Fruit fly (Drosophila melanogaster) whole organism, embryonic: Measurements from ENCODE around the gene wls.
A peak's percentile ranks its signal among the peaks of the same experiment; 100 is the strongest.

ENCODE experiments used
- CG10321 ChIP-seq: fragments of 200-800 bp; sonication (Bioruptor generic); IDR thresholded peaks from 2 replicates; pipeline ENCODE4 v1.3.6; 2022; ENCODE audit warnings: missing biosample characterization, missing genetic modification characterization
- CG10431 ChIP-seq: fragments of 200-800 bp; sonication (Bioruptor generic); optimal IDR thresholded peaks from 3 replicates; lab custom pipeline; 2018; ENCODE audit warnings: missing biosample characterization, mild to moderate bottlenecking, missing genetic modification characterization
- CG12236 ChIP-seq: fragments of 200-800 bp; sonication (Bioruptor generic); optimal IDR thresholded peaks from 2 replicates; lab custom pipeline; 2016; ENCODE audit warnings: missing biosample characterization, missing genetic modification characterization
- CG12391 ChIP-seq: fragments of 200-800 bp; sonication (Bioruptor generic); optimal IDR thresholded peaks from 3 replicates; lab custom pipeline; 2018; ENCODE audit warnings: missing biosample characterization, mild to moderate bottlenecking, missing genetic modification characterization, moderate library complexity
- CG12744 ChIP-seq: fragments of 200-800 bp; sonication (Bioruptor generic); optimal IDR thresholded peaks from 2 replicates; lab custom pipeline; 2016; ENCODE audit warnings: missing biosample characterization, missing genetic modification characterization
- CG14710 ChIP-seq: fragments of 200-800 bp; sonication (Bioruptor generic); optimal IDR thresholded peaks from 3 replicates; lab custom pipeline; 2019; ENCODE audit warnings: missing biosample characterization, mild to moderate bottlenecking, missing genetic modification characterization, moderate library complexity
- CG14860 ChIP-seq: fragments of 200-800 bp; sonication (Bioruptor generic); IDR thresholded peaks from 3 replicates; pipeline ENCODE4 v1.3.6; 2022; ENCODE audit warnings: missing biosample characterization, missing genetic modification characterization; ENCODE audit not compliant: partially characterized antibody
- CG17568 ChIP-seq: fragments of 200-800 bp; sonication (Bioruptor generic); optimal IDR thresholded peaks from 2 replicates; lab custom pipeline; 2018; ENCODE audit warnings: missing biosample characterization, mild to moderate bottlenecking, missing genetic modification characterization, moderate library complexity
- CG18599 ChIP-seq: fragments of 200-800 bp; sonication (Bioruptor generic); optimal IDR thresholded peaks from 3 replicates; lab custom pipeline; 2017; ENCODE audit warnings: missing biosample characterization, missing genetic modification characterization, mild to moderate bottlenecking, moderate library complexity, missing genetic modification reagents
- CG30431 ChIP-seq: fragments of 200-800 bp; sonication (Bioruptor generic); optimal IDR thresholded peaks from 2 replicates; lab custom pipeline; 2017; ENCODE audit warnings: missing biosample characterization, missing genetic modification characterization
- CG34224 ChIP-seq: fragments of 200-800 bp; sonication (Bioruptor generic); IDR thresholded peaks from 3 replicates; pipeline ENCODE4 v1.3.6; 2022; ENCODE audit warnings: missing biosample characterization, missing genetic modification characterization; ENCODE audit not compliant: partially characterized antibody
- CG4707 ChIP-seq: fragments of 200-800 bp; sonication (Bioruptor generic); optimal IDR thresholded peaks from 2 replicates; lab custom pipeline; 2018; ENCODE audit warnings: missing biosample characterization, mild to moderate bottlenecking, missing genetic modification characterization, moderate library complexity
- CG5245 ChIP-seq: fragments of 200-800 bp; sonication (Bioruptor generic); optimal IDR thresholded peaks from 3 replicates; lab custom pipeline; 2016; ENCODE audit warnings: missing biosample characterization, missing genetic modification characterization
- CG6175 ChIP-seq: fragments of 200-800 bp; sonication (Bioruptor generic); IDR thresholded peaks from 3 replicates; pipeline ENCODE4 v1.3.6; 2022; ENCODE audit warnings: missing biosample characterization, missing genetic modification characterization
- CG6689 ChIP-seq: fragments of 200-800 bp; sonication (Bioruptor generic); IDR thresholded peaks from 2 replicates; pipeline ENCODE4 v1.3.6; 2022; ENCODE audit warnings: missing biosample characterization, missing genetic modification characterization
- CG7271 ChIP-seq: fragments of 200-800 bp; sonication (Bioruptor generic); optimal IDR thresholded peaks from 2 replicates; lab custom pipeline; 2018; ENCODE audit warnings: missing biosample characterization, mild to moderate bottlenecking, missing genetic modification characterization, moderate library complexity
- CG8290 ChIP-seq, 3 experiments: fragments of 200-800 bp; sonication (Bioruptor generic); optimal IDR thresholded peaks; 2 replicates each; lab custom pipeline; 2016 to 2019; ENCODE audit warnings: missing biosample characterization in 3 of 3, missing genetic modification characterization in 3 of 3, mild to moderate bottlenecking in 2 of 3, moderate library complexity in 1 of 3
- CG9932 ChIP-seq: fragments of 200-800 bp; sonication (Bioruptor generic); IDR thresholded peaks from 2 replicates; pipeline ENCODE4 v1.3.6; 2022; ENCODE audit warnings: missing biosample characterization, missing genetic modification characterization
- Dip2 ChIP-seq: fragments of 200-800 bp; sonication (Bioruptor generic); IDR thresholded peaks from 2 replicates; pipeline ENCODE4 v1.3.6; 2022; ENCODE audit warnings: missing biosample characterization, missing genetic modification characterization
- Fer1 ChIP-seq: fragments of 200-800 bp; sonication (Bioruptor generic); optimal IDR thresholded peaks from 2 replicates; lab custom pipeline; 2017; ENCODE audit warnings: missing biosample characterization, mild to moderate bottlenecking, missing genetic modification characterization
- Hmx ChIP-seq: fragments of 200-800 bp; sonication (Bioruptor generic); optimal IDR thresholded peaks from 2 replicates; lab custom pipeline; 2016; ENCODE audit warnings: missing biosample characterization, missing genetic modification characterization
- Hr78 ChIP-seq, 2 experiments: fragments of 200-800 bp in 1 of 2; fragments of >200 bp in 1 of 2; sonication (Bioruptor generic) in 1 of 2; optimal IDR thresholded peaks; 2 replicates each; lab custom pipeline; 2017 to 2019; ENCODE audit warnings: missing biosample characterization in 2 of 2, missing genetic modification characterization in 2 of 2, mild to moderate bottlenecking in 1 of 2, moderate library complexity in 1 of 2
- Jarid2 ChIP-seq: fragments of 200-800 bp; sonication (Bioruptor generic); optimal IDR thresholded peaks from 3 replicates; lab custom pipeline; 2017; ENCODE audit warnings: mild to moderate bottlenecking, missing biosample characterization, missing genetic modification reagents, missing genetic modification characterization
- Kr ChIP-seq: fragments of 200-800 bp; sonication (Bioruptor generic); optimal IDR thresholded peaks from 2 replicates; lab custom pipeline; 2017; ENCODE audit warnings: missing biosample characterization, mild to moderate bottlenecking, missing genetic modification characterization
- Myb ChIP-seq: fragments of 200-800 bp; sonication (Bioruptor generic); optimal IDR thresholded peaks from 2 replicates; lab custom pipeline; 2016; ENCODE audit warnings: missing biosample characterization, missing genetic modification characterization
- NC2α ChIP-seq: fragments of 200-800 bp; sonication (Bioruptor generic); optimal IDR thresholded peaks from 2 replicates; lab custom pipeline; 2016; ENCODE audit warnings: missing biosample characterization, missing genetic modification characterization
- NC2β ChIP-seq: fragments of 200-800 bp; sonication (Bioruptor generic); optimal IDR thresholded peaks from 2 replicates; lab custom pipeline; 2016; ENCODE audit warnings: missing biosample characterization, missing genetic modification characterization
- NfI ChIP-seq: fragments of 200-800 bp; sonication (Bioruptor generic); optimal IDR thresholded peaks from 3 replicates; lab custom pipeline; 2018; ENCODE audit warnings: missing biosample characterization, mild to moderate bottlenecking, missing genetic modification characterization, moderate library complexity
- Pdp1 ChIP-seq, 2 experiments: fragments of 200-800 bp; sonication (Bioruptor generic); optimal IDR thresholded peaks; 3 replicates each; lab custom pipeline; 2016; ENCODE audit warnings: missing biosample characterization in 2 of 2, missing genetic modification characterization in 2 of 2, mild to moderate bottlenecking in 1 of 2, moderate library complexity in 1 of 2
- Ravus ChIP-seq: fragments of 200-800 bp; sonication (Bioruptor generic); IDR thresholded peaks from 2 replicates; pipeline ENCODE4 v1.3.6; 2022; ENCODE audit warnings: missing biosample characterization, missing genetic modification characterization
- Scr ChIP-seq: fragments of 200-800 bp; sonication (Bioruptor generic); IDR thresholded peaks from 2 replicates; pipeline ENCODE4 v1.3.6; 2022; ENCODE audit warnings: missing biosample characterization, missing genetic modification characterization; ENCODE audit not compliant: partially characterized antibody
- Sin3A ChIP-seq: fragments of >200 bp; optimal IDR thresholded peaks from 2 replicates; lab custom pipeline; 2018
- Ssrp ChIP-seq: fragments of 200-800 bp; sonication (Bioruptor generic); optimal IDR thresholded peaks from 2 replicates; lab custom pipeline; 2018; ENCODE audit warnings: missing biosample characterization, mild to moderate bottlenecking, missing genetic modification characterization, moderate library complexity
- al ChIP-seq: fragments of 200-800 bp; sonication (Bioruptor generic); IDR thresholded peaks from 2 replicates; pipeline ENCODE4 v1.3.6; 2022; ENCODE audit warnings: missing biosample characterization, missing genetic modification characterization
- ap ChIP-seq: fragments of 200-800 bp; sonication (Bioruptor generic); IDR thresholded peaks from 2 replicates; pipeline ENCODE4 v1.3.6; 2022; ENCODE audit warnings: missing biosample characterization, missing genetic modification characterization
- croc ChIP-seq: fragments of 200-800 bp; sonication (Bioruptor generic); conservative IDR thresholded peaks from 3 replicates; pipeline ENCODE4 v1.3.6; 2022; ENCODE audit warnings: missing biosample characterization, missing genetic modification characterization
- danr ChIP-seq: fragments of 200-800 bp; sonication (Bioruptor generic); IDR thresholded peaks from 2 replicates; pipeline ENCODE4 v1.3.6; 2022; ENCODE audit warnings: missing biosample characterization, missing genetic modification characterization
- fd3F ChIP-seq: fragments of 200-800 bp; sonication (Bioruptor generic); optimal IDR thresholded peaks from 2 replicates; lab custom pipeline; 2018; ENCODE audit warnings: missing biosample characterization, mild to moderate bottlenecking, missing genetic modification characterization, moderate library complexity
- gem ChIP-seq: fragments of 200-800 bp; sonication (Bioruptor generic); optimal IDR thresholded peaks from 2 replicates; lab custom pipeline; 2019; ENCODE audit warnings: missing biosample characterization, mild to moderate bottlenecking, missing genetic modification characterization, moderate library complexity
- gt ChIP-seq: fragments of 200-800 bp; sonication (Bioruptor generic); IDR thresholded peaks from 2 replicates; pipeline ENCODE4 v1.3.6; 2022; ENCODE audit warnings: missing biosample characterization, missing genetic modification characterization
- hb ChIP-seq: fragments of 200-800 bp; sonication (Bioruptor generic); IDR thresholded peaks from 3 replicates; pipeline ENCODE4 v1.3.6; 2022; ENCODE audit warnings: missing biosample characterization, missing genetic modification characterization; ENCODE audit not compliant: partially characterized antibody
- lab ChIP-seq: fragments of 200-800 bp; sonication (Bioruptor generic); optimal IDR thresholded peaks from 3 replicates; lab custom pipeline; 2017; ENCODE audit warnings: missing biosample characterization, missing genetic modification characterization, mild to moderate bottlenecking, moderate library complexity, missing genetic modification reagents
- mirr ChIP-seq: fragments of 200-800 bp; sonication (Bioruptor generic); optimal IDR thresholded peaks from 3 replicates; lab custom pipeline; 2018; ENCODE audit warnings: missing biosample characterization, mild to moderate bottlenecking, missing genetic modification characterization
- otp ChIP-seq: fragments of 200-800 bp; sonication (Bioruptor generic); IDR thresholded peaks from 3 replicates; pipeline ENCODE4, ENCODE4 v1.3.6; 2022; ENCODE audit warnings: missing biosample characterization, missing genetic modification characterization
- row ChIP-seq: fragments of 200-800 bp; sonication (Bioruptor generic); IDR thresholded peaks from 3 replicates; pipeline ENCODE4 v1.3.6; 2022; ENCODE audit warnings: missing biosample characterization, missing genetic modification characterization
- run ChIP-seq: fragments of 200-800 bp; sonication (Bioruptor generic); optimal IDR thresholded peaks from 3 replicates; lab custom pipeline; 2018; ENCODE audit warnings: missing biosample characterization, mild to moderate bottlenecking, missing genetic modification characterization
- sc ChIP-seq, 3 experiments: fragments of >200 bp in 2 of 3; fragments of 200-800 bp in 1 of 3; sonication (Bioruptor generic) in 1 of 3; optimal IDR thresholded peaks; 2 replicates in 2 of 3; 3 replicates in 1 of 3; lab custom pipeline; 2017; ENCODE audit warnings: mild to moderate bottlenecking in 1 of 3, missing biosample characterization in 1 of 3, missing genetic modification characterization in 1 of 3, missing genetic modification reagents in 1 of 3
- sens ChIP-seq: fragments of 200-800 bp; sonication (Bioruptor generic); peaks from one replicate; lab custom pipeline; 2016; ENCODE audit warnings: missing biosample characterization, missing genetic modification characterization
- tio ChIP-seq: fragments of 200-800 bp; sonication (Bioruptor generic); optimal IDR thresholded peaks from 2 replicates; lab custom pipeline; 2017; ENCODE audit warnings: missing biosample characterization, missing genetic modification characterization, inconsistent platforms
- zfh1 ChIP-seq: fragments of 200-800 bp; sonication (Bioruptor generic); IDR thresholded peaks from 3 replicates; pipeline ENCODE4 v1.3.6; 2022; ENCODE audit warnings: missing biosample characterization, missing genetic modification characterization

wls gene

dm6 chr3L:11123088-11123487, 46.3 kb downstream of the wls start, which contains the start of the genes Ufd1 and NaPi-III (continued):
- TF ChIP-seq CG12744 (no peak), otp (GFP tag; lab: Robert Waterston, UW) (no peak), Sin3A (lab: Kevin White, UChicago) (peak; percentile 79), CG6689 (GFP tag; lab: Robert Waterston, UW) (no peak), CG12391 (tag; lab: Kevin White, UChicago) (peak; percentile 57), Pdp1 (GFP tag; optimal IDR thresholded peaks at IDR 0.05; lab: Kevin White, UChicago) (peak in 1 of 2 experiments; percentile 74), CG10321 (GFP tag; lab: Robert Waterston, UW) (no peak), CG14710 (tag; lab: Kevin White, UChicago) (peak; percentile 67), CG34224 (GFP tag; lab: Robert Waterston, UW) (peak; percentile 72), CG18599 (GFP tag; lab: Kevin White, UChicago) (no peak), Fer1 (GFP tag; lab: Kevin White, UChicago) (peak; percentile 15), CG10431 (GFP tag; lab: Kevin White, UChicago) (peak; percentile 13), gem (tag; lab: Kevin White, UChicago) (peak; percentile 6), croc (GFP tag; lab: Robert Waterston, UW) (no peak), NfI (GFP tag; lab: Kevin White, UChicago) (peak; percentile 14), gt (no peak), zfh1 (peak; percentile 40; the same call in 2 of the 3 replicates), hb (GFP tag; lab: Robert Waterston, UW) (peak; percentile 77; the same call in 2 of the 3 replicates), CG12236 (GFP tag; lab: Kevin White, UChicago) (no peak), al (0 out of 2 replicates have a peak, but pooled peaks have one; percentile 19), Hr78 (GFP tag; optimal IDR thresholded peaks at IDR 0.05; lab: Kevin White, UChicago) (no peak), row (GFP tag; lab: Robert Waterston, UW) (peak; percentile 45; the same call in 2 of the 3 replicates), CG4707 (no peak), fd3F (no peak), CG9932 (GFP tag; lab: Robert Waterston, UW) (peak; percentile 71), Kr (GFP tag; lab: Kevin White, UChicago) (no peak), Scr (peak; percentile 81), mirr (GFP tag; lab: Kevin White, UChicago) (no peak), CG14860 (GFP tag; lab: Robert Waterston, UW) (peak; percentile 64), ap (GFP tag; lab: Robert Waterston, UW) (no peak), tio (GFP tag; lab: Kevin White, UChicago) (no peak), sc (optimal IDR thresholded peaks at IDR 0.05; lab: Kevin White, UChicago) (no peak), sc (GFP tag; optimal IDR thresholded peaks at IDR 0.05; lab: Kevin White, UChicago) (no peak), Myb (GFP tag; lab: Kevin White, UChicago) (peak; percentile 81), danr (GFP tag; lab: Robert Waterston, UW) (no peak), lab (GFP tag; lab: Kevin White, UChicago) (peak; percentile 30), CG8290 (GFP tag; optimal IDR thresholded peaks at IDR 0.05; lab: Kevin White, UChicago) (peak; percentile 26), CG8290 (tag; optimal IDR thresholded peaks at IDR 0.05; lab: Kevin White, UChicago) (peak in 1 of 2 experiments; percentile 90), CG30431 (no peak), Ravus (GFP tag; lab: Robert Waterston, UW) (no peak), sens (GFP tag; lab: Kevin White, UChicago) (peak; percentile 85), CG5245 (GFP tag; lab: Kevin White, UChicago) (peak; percentile 17), Ssrp (no peak), Dip2 (peak; percentile 86), NC2α (GFP tag; lab: Kevin White, UChicago) (no peak), CG6175 (peak; percentile 100), Hmx (GFP tag; lab: Kevin White, UChicago) (no peak), CG17568 (GFP tag; lab: Kevin White, UChicago) (no peak), CG7271 (no peak), run (tag; lab: Kevin White, UChicago) (no peak), Jarid2 (GFP tag; lab: Kevin White, UChicago) (no peak), NC2β (peak; percentile 60)
